Fruit fly (Drosophila melanogaster) whole organism, prepupa: ENCODE results near the gene sick.
A peak's percentile ranks its signal among the peaks of the same experiment; 100 is the strongest.

Source experiments
- Blimp-1 ChIP-seq: fragments of 200-800 bp; sonication (Bioruptor generic); optimal IDR thresholded peaks from 3 replicates; lab custom pipeline; 2017; ENCODE audit warnings: missing biosample characterization, missing genetic modification characterization, mild to moderate bottlenecking, moderate library complexity, missing genetic modification reagents
- CG10631 ChIP-seq: fragments of 200-800 bp; sonication (Bioruptor generic); optimal IDR thresholded peaks from 2 replicates; lab custom pipeline; 2016; ENCODE audit warnings: missing biosample characterization, missing genetic modification characterization
- CG11762 ChIP-seq: fragments of 200-800 bp; sonication (Bioruptor generic); optimal IDR thresholded peaks from 3 replicates; lab custom pipeline; 2016; ENCODE audit warnings: missing biosample characterization, missing genetic modification characterization; ENCODE audit not compliant: insufficient read depth
- CG11902 ChIP-seq: fragments of 200-800 bp; sonication (Bioruptor generic); optimal IDR thresholded peaks from 3 replicates; lab custom pipeline; 2016; ENCODE audit warnings: missing biosample characterization, missing genetic modification characterization
- CG15336 ChIP-seq: fragments of 200-800 bp; sonication (Bioruptor generic); IDR thresholded peaks from 2 replicates; pipeline ENCODE4 v1.3.6; 2022; ENCODE audit warnings: missing biosample characterization, missing genetic modification characterization
- CG1621 ChIP-seq: fragments of 200-800 bp; sonication (Bioruptor generic); optimal IDR thresholded peaks from 3 replicates; lab custom pipeline; 2018; ENCODE audit warnings: missing biosample characterization, mild to moderate bottlenecking, missing genetic modification characterization
- CG16779 ChIP-seq: fragments of 200-800 bp; sonication (Bioruptor generic); optimal IDR thresholded peaks from 3 replicates; lab custom pipeline; 2017; ENCODE audit warnings: missing biosample characterization, mild to moderate bottlenecking, missing genetic modification characterization
- CG3032 ChIP-seq: fragments of 200-800 bp; optimal IDR thresholded peaks from 2 replicates; lab custom pipeline; 2019; ENCODE audit warnings: missing biosample characterization, mild to moderate bottlenecking, missing genetic modification characterization, moderate library complexity
- CG31627 ChIP-seq: fragments of 200-800 bp; sonication (Bioruptor generic); optimal IDR thresholded peaks from 3 replicates; lab custom pipeline; 2016; ENCODE audit warnings: missing biosample characterization, missing genetic modification characterization
- CG32006 ChIP-seq: fragments of 200-800 bp; sonication (Bioruptor generic); optimal IDR thresholded peaks from 3 replicates; lab custom pipeline; 2017; ENCODE audit warnings: missing biosample characterization, mild to moderate bottlenecking, missing genetic modification characterization
- CG3919 ChIP-seq: fragments of 200-800 bp; sonication (Bioruptor generic); optimal IDR thresholded peaks from 3 replicates; lab custom pipeline; 2016; ENCODE audit warnings: missing biosample characterization, missing genetic modification characterization
- CG4318 ChIP-seq: fragments of 200-800 bp; sonication (Bioruptor generic); optimal IDR thresholded peaks from 3 replicates; lab custom pipeline; 2017; ENCODE audit warnings: missing biosample characterization, mild to moderate bottlenecking, missing genetic modification characterization
- CG6163 ChIP-seq: fragments of 200-800 bp; sonication (Bioruptor generic); IDR thresholded peaks from 3 replicates; pipeline ENCODE4 v1.3.6; 2022; ENCODE audit warnings: missing biosample characterization, missing genetic modification characterization
- CG6276 ChIP-seq: fragments of 200-800 bp; sonication (Bioruptor generic); optimal IDR thresholded peaks from 2 replicates; lab custom pipeline; 2017; ENCODE audit warnings: missing biosample characterization, mild to moderate bottlenecking, missing genetic modification characterization
- CG6792 ChIP-seq: fragments of 200-800 bp; sonication (Bioruptor generic); optimal IDR thresholded peaks from 3 replicates; lab custom pipeline; 2016; ENCODE audit warnings: missing biosample characterization, missing genetic modification characterization
- CG6808 ChIP-seq: fragments of 200-800 bp; sonication (Bioruptor generic); optimal IDR thresholded peaks from 3 replicates; lab custom pipeline; 2017; ENCODE audit warnings: missing biosample characterization, missing genetic modification characterization, mild to moderate bottlenecking, moderate library complexity, missing genetic modification reagents
- CG6854 ChIP-seq: fragments of 200-800 bp; sonication (Bioruptor generic); optimal IDR thresholded peaks from 2 replicates; lab custom pipeline; 2017; ENCODE audit warnings: missing biosample characterization, mild to moderate bottlenecking, missing genetic modification characterization
- CG7368 ChIP-seq: fragments of 200-800 bp; sonication (Bioruptor generic); optimal IDR thresholded peaks from 3 replicates; lab custom pipeline; 2016; ENCODE audit warnings: missing biosample characterization, missing genetic modification characterization
- CG8119 ChIP-seq: fragments of 200-800 bp; sonication (Bioruptor generic); IDR thresholded peaks from 3 replicates; pipeline ENCODE4 v1.3.6; 2022; ENCODE audit warnings: missing biosample characterization, missing genetic modification characterization
- CG8319 ChIP-seq: fragments of 200-800 bp; sonication (Bioruptor generic); optimal IDR thresholded peaks from 3 replicates; lab custom pipeline; 2016; ENCODE audit warnings: missing biosample characterization, missing genetic modification characterization
- CG8632 ChIP-seq: fragments of 200-800 bp; sonication (Bioruptor generic); optimal IDR thresholded peaks from 3 replicates; lab custom pipeline; 2016; ENCODE audit warnings: missing biosample characterization, missing genetic modification characterization
- Eip78C ChIP-seq: fragments of 200-800 bp; sonication (Bioruptor generic); peaks from one replicate; lab custom pipeline; 2016; ENCODE audit warnings: missing biosample characterization, missing genetic modification characterization
- Eip93F ChIP-seq: fragments of 200-800 bp; sonication (Bioruptor generic); optimal IDR thresholded peaks from 2 replicates; lab custom pipeline; 2016; ENCODE audit warnings: missing biosample characterization, mild to moderate bottlenecking, missing genetic modification characterization
- Ets96B ChIP-seq: fragments of 200-800 bp; optimal IDR thresholded peaks from 2 replicates; lab custom pipeline; 2019; ENCODE audit warnings: missing biosample characterization, mild to moderate bottlenecking, missing genetic modification characterization, moderate library complexity
- Hr38 ChIP-seq: sonication (Bioruptor generic); optimal IDR thresholded peaks from 2 replicates; lab custom pipeline; 2016; ENCODE audit warnings: missing biosample characterization, missing genetic modification characterization
- Hr39 ChIP-seq: fragments of 200-800 bp; sonication (Bioruptor generic); optimal IDR thresholded peaks from 2 replicates; lab custom pipeline; 2016; ENCODE audit warnings: missing biosample characterization, missing genetic modification characterization
- Lpt ChIP-seq: fragments of 200-800 bp; sonication (Bioruptor generic); optimal IDR thresholded peaks from 3 replicates; lab custom pipeline; 2016; ENCODE audit warnings: missing biosample characterization, missing genetic modification characterization
- Met ChIP-seq: fragments of 200-800 bp; sonication (Bioruptor generic); optimal IDR thresholded peaks from 3 replicates; lab custom pipeline; 2016; ENCODE audit warnings: missing biosample characterization, missing genetic modification characterization
- OdsH ChIP-seq: fragments of 200-800 bp; sonication (Bioruptor generic); optimal IDR thresholded peaks from 3 replicates; lab custom pipeline; 2016; ENCODE audit warnings: missing biosample characterization, missing genetic modification characterization
- Sox14 ChIP-seq: fragments of 200-800 bp; sonication (Bioruptor generic); optimal IDR thresholded peaks from 3 replicates; lab custom pipeline; 2016; ENCODE audit warnings: missing biosample characterization, missing genetic modification characterization
- Sox15 ChIP-seq: fragments of 200-800 bp; sonication (Bioruptor generic); optimal IDR thresholded peaks from 3 replicates; lab custom pipeline; 2016; ENCODE audit warnings: missing biosample characterization, missing genetic modification characterization
- cyc ChIP-seq: fragments of 200-800 bp; sonication (Bioruptor generic); optimal IDR thresholded peaks from 3 replicates; lab custom pipeline; 2016; ENCODE audit warnings: missing biosample characterization, missing genetic modification characterization
- dac ChIP-seq: fragments of 200-800 bp; sonication (Bioruptor generic); optimal IDR thresholded peaks from 2 replicates; lab custom pipeline; 2017; ENCODE audit warnings: missing biosample characterization, mild to moderate bottlenecking, missing genetic modification characterization
- dsx ChIP-seq: fragments of 200-800 bp; optimal IDR thresholded peaks from 3 replicates; lab custom pipeline; 2019; ENCODE audit warnings: missing biosample characterization, mild to moderate bottlenecking, missing genetic modification characterization, moderate library complexity; ENCODE audit not compliant: poor library complexity, severe bottlenecking
- eg ChIP-seq: fragments of 200-800 bp; sonication (Bioruptor generic); IDR thresholded peaks from 3 replicates; pipeline ENCODE4 v1.3.6; 2022; ENCODE audit warnings: missing biosample characterization, missing genetic modification characterization
- esn ChIP-seq: fragments of 200-800 bp; sonication (Bioruptor generic); optimal IDR thresholded peaks from 2 replicates; lab custom pipeline; 2016; ENCODE audit warnings: missing biosample characterization, mild to moderate bottlenecking, missing genetic modification characterization, moderate library complexity
- fd85E ChIP-seq: fragments of 200-800 bp; sonication (Bioruptor generic); optimal IDR thresholded peaks from 3 replicates; lab custom pipeline; 2016; ENCODE audit warnings: missing biosample characterization, missing genetic modification characterization
- lz ChIP-seq: fragments of 200-800 bp; sonication (Bioruptor generic); optimal IDR thresholded peaks from 3 replicates; lab custom pipeline; 2016; ENCODE audit warnings: missing biosample characterization, missing genetic modification characterization
- net ChIP-seq: fragments of 200-800 bp; sonication (Bioruptor generic); optimal IDR thresholded peaks from 3 replicates; lab custom pipeline; 2016; ENCODE audit warnings: missing biosample characterization, missing genetic modification characterization
- pdm3 ChIP-seq: fragments of 200-800 bp; sonication (Bioruptor generic); optimal IDR thresholded peaks from 3 replicates; lab custom pipeline; 2016; ENCODE audit warnings: missing biosample characterization, missing genetic modification characterization
- salr ChIP-seq, 2 experiments: fragments of 200-800 bp; sonication (Bioruptor generic); optimal IDR thresholded peaks; 3 replicates each; lab custom pipeline; 2016 to 2018; ENCODE audit warnings: missing biosample characterization in 2 of 2, missing genetic modification characterization in 2 of 2, mild to moderate bottlenecking in 1 of 2
- spab ChIP-seq: fragments of 200-800 bp; sonication (Bioruptor generic); optimal IDR thresholded peaks from 2 replicates; lab custom pipeline; 2017; ENCODE audit warnings: missing biosample characterization, mild to moderate bottlenecking, missing genetic modification characterization, missing genetic modification reagents
- ss ChIP-seq, 2 experiments: fragments of 200-800 bp; sonication (Bioruptor generic); optimal IDR thresholded peaks; 2 replicates in 1 of 2; 3 replicates in 1 of 2; lab custom pipeline; 2017 to 2018; ENCODE audit warnings: mild to moderate bottlenecking in 2 of 2, missing biosample characterization in 2 of 2, missing genetic modification characterization in 2 of 2, moderate library complexity in 1 of 2
- svp ChIP-seq: fragments of 200-800 bp; sonication (Bioruptor generic); peaks from one replicate; lab custom pipeline; 2016; ENCODE audit warnings: missing biosample characterization, missing genetic modification characterization
- topi ChIP-seq: fragments of 200-800 bp; sonication (Bioruptor generic); optimal IDR thresholded peaks from 3 replicates; lab custom pipeline; 2016; ENCODE audit warnings: missing biosample characterization, missing genetic modification characterization

The sick gene

DNA sequence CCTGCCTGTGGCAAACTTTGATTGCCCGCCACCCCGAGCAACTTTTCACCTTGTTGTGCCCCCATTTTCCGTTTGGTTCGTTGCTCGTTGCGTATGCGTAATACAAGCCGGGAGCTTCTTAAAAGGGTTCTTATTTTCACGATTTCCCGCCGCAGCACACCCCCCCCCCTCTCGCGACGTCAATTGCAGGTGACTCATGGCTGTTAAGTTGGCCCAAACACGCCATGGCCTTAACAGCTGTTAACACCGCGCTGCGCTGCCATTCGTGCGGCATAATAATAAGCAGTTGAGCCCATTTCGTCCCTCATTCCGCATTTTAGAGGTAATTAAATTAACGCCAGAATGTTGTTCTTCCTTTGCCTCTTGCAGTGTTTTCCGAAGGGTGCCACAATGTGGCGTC lies 54.8 kb downstream of the sick start:
- TF ChIP-seq svp (GFP tag; lab: Kevin White, UChicago) (peak; percentile 50), CG31627 (no peak)

DNA sequence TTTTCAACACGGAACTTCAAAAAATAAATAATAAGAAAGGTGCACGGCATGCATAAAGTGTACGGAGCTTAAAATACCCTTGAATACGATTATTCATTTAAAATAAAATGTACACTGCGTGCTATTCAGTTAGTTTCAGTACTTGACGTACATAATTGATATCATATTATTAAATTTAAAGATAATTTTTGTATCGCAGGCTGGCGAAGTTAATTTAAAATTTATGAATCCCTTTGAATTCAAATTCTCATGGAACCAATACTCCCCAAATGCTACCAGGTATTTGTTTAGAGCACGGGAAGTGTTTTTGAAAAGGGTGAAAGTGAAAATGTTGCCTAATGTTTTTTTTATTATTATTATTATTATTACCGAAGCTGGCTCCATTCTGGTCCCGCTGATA lies 59.1 kb downstream of the sick start:
- TF ChIP-seq Hr38 (GFP tag; lab: Kevin White, UChicago) = no peak
- TF ChIP-seq CG6163 (GFP tag; lab: Robert Waterston, UW) = no peak
- TF ChIP-seq CG31627 = no peak
- TF ChIP-seq net (GFP tag; lab: Kevin White, UChicago) = no peak
- TF ChIP-seq CG3032 (tag; lab: Kevin White, UChicago) = no peak
- TF ChIP-seq CG8632 (GFP tag; lab: Kevin White, UChicago) = no peak
- TF ChIP-seq Blimp-1 (GFP tag; lab: Kevin White, UChicago) = no peak
- TF ChIP-seq CG8319 (GFP tag; lab: Kevin White, UChicago) = no peak
- TF ChIP-seq CG4318 (GFP tag; lab: Kevin White, UChicago) = no peak
- no peak for TF ChIP-seq dac (GFP tag; lab: Kevin White, UChicago)
- no peak for TF ChIP-seq Lpt (GFP tag; lab: Kevin White, UChicago)
- TF ChIP-seq dsx = no peak
- TF ChIP-seq CG10631 (GFP tag; lab: Kevin White, UChicago) = no peak
- TF ChIP-seq CG7368 = no peak
- TF ChIP-seq topi (GFP tag; lab: Kevin White, UChicago) = no peak
- TF ChIP-seq Eip93F (GFP tag; lab: Kevin White, UChicago) = no peak
- no peak for TF ChIP-seq Hr39
- TF ChIP-seq Sox15 = no peak
- no peak for TF ChIP-seq Met
- no peak for TF ChIP-seq eg

DNA sequence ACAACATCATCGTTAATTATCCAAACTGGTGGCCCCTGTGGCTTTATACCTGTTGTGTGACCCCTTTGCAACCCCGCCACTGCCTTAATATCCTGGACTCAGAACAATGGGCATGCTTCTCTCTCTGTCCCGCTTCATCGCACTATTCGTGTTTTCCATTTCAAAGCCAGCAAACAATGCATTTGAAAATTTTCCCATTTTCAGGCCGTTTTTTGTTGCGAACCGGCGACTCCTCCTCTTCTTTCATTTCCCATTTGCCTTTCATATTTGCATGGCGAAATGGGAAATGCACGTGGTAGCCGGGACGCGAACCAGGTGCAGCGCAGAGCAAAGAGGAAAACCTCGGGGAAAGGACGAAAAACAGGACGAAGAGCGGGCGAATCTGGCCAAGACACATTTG lies 63.6 kb downstream of the sick start:
- TF ChIP-seq fd85E (GFP tag; lab: Kevin White, UChicago) (no peak), Eip78C (no peak), CG6808 (GFP tag; lab: Kevin White, UChicago) (no peak), CG4318 (GFP tag; lab: Kevin White, UChicago) (no peak), CG3032 (tag; lab: Kevin White, UChicago) (no peak), eg (no peak), OdsH (GFP tag; lab: Kevin White, UChicago) (no peak), CG15336 (no peak), ss (GFP tag; optimal IDR thresholded peaks at IDR 0.05; lab: Kevin White, UChicago) (no peak), pdm3 (GFP tag; lab: Kevin White, UChicago) (no peak), salr (GFP tag; optimal IDR thresholded peaks at IDR 0.05; lab: Kevin White, UChicago) (no peak), Sox14 (no peak), CG8632 (GFP tag; lab: Kevin White, UChicago) (no peak), CG32006 (no peak)
- TF ChIP-seq, all 60 proteins: peak for 0

DNA sequence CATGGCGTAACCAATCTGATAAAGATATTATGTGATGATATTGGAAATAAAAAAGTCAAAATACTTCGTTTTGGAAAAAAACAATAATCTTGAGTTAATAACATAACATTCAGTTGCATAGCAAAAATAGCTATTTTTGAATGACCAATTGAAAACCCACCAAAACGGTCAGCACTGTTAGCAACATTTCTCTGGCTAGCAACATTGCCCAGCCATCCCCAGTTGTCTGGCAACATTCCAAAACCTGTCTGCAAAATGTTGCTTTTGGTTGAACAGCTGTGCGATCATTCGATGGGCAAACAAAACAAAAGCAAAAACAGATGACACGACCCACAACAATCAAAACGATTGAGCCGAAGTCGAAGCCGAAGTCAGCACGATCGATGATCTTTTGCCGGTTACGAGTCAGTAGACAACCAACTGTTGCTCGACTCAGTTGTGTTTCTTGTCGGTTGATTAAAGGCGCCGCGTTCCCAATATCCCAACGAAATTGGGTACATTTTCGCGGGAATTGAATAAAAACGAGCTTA lies 69.4 kb downstream of the sick start:
- TF ChIP-seq Met (peak; percentile 89), esn (GFP tag; lab: Kevin White, UChicago) (peak; percentile 93), Ets96B (tag; lab: Kevin White, UChicago) (peak; percentile 33), Eip78C (peak; percentile 96), Eip93F (GFP tag; lab: Kevin White, UChicago) (peak; percentile 32), OdsH (GFP tag; lab: Kevin White, UChicago) (peak; percentile 92), CG11902 (GFP tag; lab: Kevin White, UChicago) (peak; percentile 46), Sox15 (peak; percentile 77), CG11762 (GFP tag; lab: Kevin White, UChicago) (peak; percentile 69), CG8119 (GFP tag; lab: Robert Waterston, UW) (peak; percentile 96), CG4318 (GFP tag; lab: Kevin White, UChicago) (peak; percentile 77), CG1621 (tag; lab: Kevin White, UChicago) (peak; percentile 85), CG6792 (GFP tag; lab: Kevin White, UChicago) (peak; percentile 91), net (GFP tag; lab: Kevin White, UChicago) (peak; percentile 91), lz (GFP tag; lab: Kevin White, UChicago) (peak; percentile 91), CG15336 (peak; percentile 98), CG8319 (GFP tag; lab: Kevin White, UChicago) (peak; percentile 76), spab (GFP tag; lab: Kevin White, UChicago) (peak; percentile 68), salr (GFP tag; optimal IDR thresholded peaks at IDR 0.05; lab: Kevin White, UChicago) (peak; percentile 78 to 83), CG6854 (GFP tag; lab: Kevin White, UChicago) (peak; percentile 46), dsx (peak; percentile 46), CG3919 (GFP tag; lab: Kevin White, UChicago) (peak; percentile 81), eg (peak; percentile 94), CG10631 (GFP tag; lab: Kevin White, UChicago) (peak; percentile 85), cyc (GFP tag; lab: Kevin White, UChicago) (peak; percentile 41), CG6276 (GFP tag; lab: Kevin White, UChicago) (peak; percentile 85), CG16779 (tag; lab: Kevin White, UChicago) (peak; percentile 62)
